Worm (Caenorhabditis elegans) whole organism, midembryonic: Measurements from ENCODE around the gene C03B1.2.

Source experiments
- med-1 ChIP-seq: sonication (generic microtip); optimal IDR thresholded peaks from 2 replicates; lab custom pipeline; 2017; ENCODE audit warnings: missing genetic modification characterization, mild to moderate bottlenecking, missing compliant biosample characterization, antibody characterized with exemption, missing genetic modification reagents; ENCODE audit not compliant: insufficient read depth
- ztf-23 ChIP-seq: fragments of 200-800 bp; sonication (Bioruptor generic); IDR thresholded peaks from 2 replicates; pipeline ENCODE4 v1.3.6; 2022; ENCODE audit warnings: missing genetic modification reagents, missing genetic modification characterization, missing compliant biosample characterization

DNA sequence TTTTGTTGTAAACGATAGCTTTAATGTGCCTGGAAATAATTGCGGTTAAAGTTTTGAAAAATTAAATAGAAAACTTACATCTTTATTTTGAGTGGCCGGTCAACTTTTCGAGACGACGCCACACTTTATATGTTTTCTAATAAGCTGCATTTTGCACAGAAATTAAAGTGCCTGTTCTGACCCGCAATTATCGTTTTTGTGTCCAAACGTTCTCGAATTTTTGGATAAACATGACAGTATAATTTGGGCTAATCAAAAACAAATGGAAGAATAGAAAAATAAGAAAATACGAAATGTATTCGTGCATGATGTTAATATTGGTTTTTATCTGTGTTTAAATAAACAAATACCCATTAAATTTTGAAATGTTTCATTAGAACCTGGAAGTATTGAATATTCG is 50.9 kb downstream of the C03B1.2 start, which contains the start of gene K10C2.12:
- TF ChIP-seq med-1 (GFP tag; lab: Kevin White, UChicago), result no peak
- no peak for TF ChIP-seq ztf-23
